Fruit fly (Drosophila melanogaster): ENCODE results near the gene CG6154.
A peak's percentile ranks its signal among the peaks of the same experiment; 100 is the strongest.

The CG6154 gene

DNA sequence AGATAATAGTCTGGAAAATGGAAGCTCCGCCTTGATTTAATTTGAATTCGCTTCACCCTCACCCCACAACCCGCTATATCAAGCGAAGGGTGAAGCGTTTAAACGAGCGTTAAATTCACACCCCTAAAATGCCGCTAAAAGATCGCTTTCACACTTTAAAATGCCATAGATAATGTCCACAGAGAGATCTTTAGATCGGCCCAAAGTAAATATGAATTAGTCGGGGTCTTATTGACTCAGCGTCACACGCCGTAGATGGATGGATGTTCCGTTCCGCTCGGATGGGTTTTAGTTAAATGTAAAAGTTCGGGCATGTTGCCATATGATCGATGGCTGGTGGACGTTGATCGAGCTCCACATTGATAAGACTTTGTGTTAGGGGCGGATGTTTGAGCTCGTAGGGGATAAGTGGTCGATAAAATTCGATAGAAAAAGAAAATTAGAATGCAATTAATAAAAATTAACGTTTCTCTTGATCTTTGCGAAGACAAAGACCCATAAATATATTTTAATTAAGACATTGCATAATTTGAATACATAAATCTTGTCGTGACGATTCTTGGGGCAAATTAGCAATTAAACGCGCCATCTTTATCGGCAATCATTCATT lies 34.3 kb upstream of the CG6154 start (continued):
- peak; percentile 74 for TF ChIP-seq CG9609 (GFP tag; optimal IDR thresholded peaks at IDR 0.05)
- TF ChIP-seq Vsx1 (GFP tag; optimal IDR thresholded peaks at IDR 0.05): peak; percentile 92
- TF ChIP-seq TFAM (GFP tag; optimal IDR thresholded peaks at IDR 0.05): peak; percentile 28
- peak; percentile 81 for TF ChIP-seq wdn (GFP tag; IDR thresholded peaks at IDR 0.05)
- peak; percentile 3 for TF ChIP-seq CG9797 (GFP tag; optimal IDR thresholded peaks at IDR 0.05)
- peak; percentile 65; the same call in 1 of the 3 replicates for TF ChIP-seq CG3726 (GFP tag; IDR thresholded peaks at IDR 0.05)
- peak; percentile 90 for TF ChIP-seq CG16779 (GFP tag; IDR thresholded peaks at IDR 0.05)
- TF ChIP-seq Taf1 (GFP tag; IDR thresholded peaks at IDR 0.05): peak; percentile 59
- peak; percentile 56 for TF ChIP-seq jing (GFP tag; optimal IDR thresholded peaks at IDR 0.05)
- TF ChIP-seq knrl (GFP tag; IDR thresholded peaks at IDR 0.05; ENCODE audit: partially characterized antibody): no peak
- peak; percentile 50 for TF ChIP-seq Xbp1 (GFP tag; optimal IDR thresholded peaks at IDR 0.05)
- peak; percentile 29 for TF ChIP-seq luna (GFP tag; optimal IDR thresholded peaks at IDR 0.05)
- peak; percentile 54; the same call in 1 of the 3 replicates for TF ChIP-seq dysf (GFP tag; IDR thresholded peaks at IDR 0.05)
- TF ChIP-seq CG10321 (GFP tag; IDR thresholded peaks at IDR 0.05): peak; percentile 51; the same call in 1 of the 2 replicates
- TF ChIP-seq ro (GFP tag; IDR thresholded peaks at IDR 0.05): peak; percentile 52; the same call in 1 of the 2 replicates
- TF ChIP-seq zfh2 (GFP tag; optimal IDR thresholded peaks at IDR 0.05): peak; percentile 73
- TF ChIP-seq CG12071 (GFP tag; optimal IDR thresholded peaks at IDR 0.05): peak; percentile 91
- TF ChIP-seq Side (GFP tag; optimal IDR thresholded peaks at IDR 0.05): peak; percentile 91
- peak; percentile 92 for TF ChIP-seq CG11247 (GFP tag; IDR thresholded peaks at IDR 0.05)
- peak; percentile 82 for TF ChIP-seq CG12659 (GFP tag; optimal IDR thresholded peaks at IDR 0.05)
- TF ChIP-seq crp (GFP tag; optimal IDR thresholded peaks at IDR 0.05): peak in 1 of 2 experiments; percentile 42
- peak; percentile 78 for TF ChIP-seq YL-1 (GFP tag; optimal IDR thresholded peaks at IDR 0.05)
- peak; percentile 63; the same call in 1 of the 2 replicates for TF ChIP-seq cas (GFP tag; IDR thresholded peaks at IDR 0.05)
- TF ChIP-seq Max (GFP tag; optimal IDR thresholded peaks at IDR 0.05): peak; percentile 74
- no peak for TF ChIP-seq Doc2 (GFP tag; IDR thresholded peaks at IDR 0.05)
- TF ChIP-seq CG17328 (GFP tag; IDR thresholded peaks at IDR 0.05): peak; percentile 65
- no peak for TF ChIP-seq hth (optimal IDR thresholded peaks at IDR 0.05)
- peak; percentile 89 for TF ChIP-seq CG4328 (GFP tag; optimal IDR thresholded peaks at IDR 0.05)
- TF ChIP-seq CG10366 (GFP tag; IDR thresholded peaks at IDR 0.05): peak; percentile 75
- no peak for TF ChIP-seq prd (optimal IDR thresholded peaks at IDR 0.05)
- peak; percentile 53; the same call in 2 of the 3 replicates for TF ChIP-seq prd (GFP tag; IDR thresholded peaks at IDR 0.05)
- peak; percentile 98 for TF ChIP-seq Med (GFP tag)
- peak; percentile 50 for TF ChIP-seq Usf (GFP tag; optimal IDR thresholded peaks at IDR 0.05)
- peak; percentile 43 for TF ChIP-seq Hand (GFP tag; optimal IDR thresholded peaks at IDR 0.05)
- TF ChIP-seq Hmr (GFP tag; optimal IDR thresholded peaks at IDR 0.05): peak; percentile 92
- TF ChIP-seq CG11504 (tag; optimal IDR thresholded peaks at IDR 0.05): peak; percentile 62
- TF ChIP-seq CG10147 (GFP tag; optimal IDR thresholded peaks at IDR 0.05): peak; percentile 48
- peak; percentile 74 for TF ChIP-seq sug (tag; optimal IDR thresholded peaks at IDR 0.05)
- TF ChIP-seq h (optimal IDR thresholded peaks at IDR 0.05): no peak
- TF ChIP-seq tup (GFP tag; optimal IDR thresholded peaks at IDR 0.05): peak; percentile 92
- TF ChIP-seq hkb (optimal IDR thresholded peaks at IDR 0.05): no peak
- peak; percentile 89 for TF ChIP-seq hkb (GFP tag; IDR thresholded peaks at IDR 0.05)
- no peak for TF ChIP-seq unc-4 (GFP tag; IDR thresholded peaks at IDR 0.05; ENCODE audit: partially characterized antibody)
- TF ChIP-seq sna (GFP tag; IDR thresholded peaks at IDR 0.05; ENCODE audit: partially characterized antibody): no peak
- TF ChIP-seq CG10209 (GFP tag; optimal IDR thresholded peaks at IDR 0.05): peak; percentile 91
- TF ChIP-seq kay (GFP tag; optimal IDR thresholded peaks at IDR 0.05): peak; percentile 74
- peak; percentile 64 for TF ChIP-seq CG12219 (GFP tag; optimal IDR thresholded peaks at IDR 0.05)
- TF ChIP-seq CG11398 (GFP tag; optimal IDR thresholded peaks at IDR 0.05): peak; percentile 90
- TF ChIP-seq CG8924 (tag; optimal IDR thresholded peaks at IDR 0.05): peak; percentile 48
- peak; percentile 87 for TF ChIP-seq CG9932 (GFP tag; IDR thresholded peaks at IDR 0.05)
- peak; percentile 21; the same call in 1 of the 2 replicates for TF ChIP-seq Dref (GFP tag; IDR thresholded peaks at IDR 0.05)

Data from whole organism, embryonic.